Worm (Caenorhabditis elegans) whole organism, L1 larva: Measurements from ENCODE around the gene C55C3.8.

Experiments used
- C04F5.9 ChIP-seq: sonication (generic microtip); optimal IDR thresholded peaks from 2 replicates; lab custom pipeline; 2016; ENCODE audit warnings: missing genetic modification characterization, missing compliant biosample characterization
- C34B4.2 ChIP-seq: sonication (generic microtip); optimal IDR thresholded peaks from 2 replicates; lab custom pipeline; 2017; ENCODE audit warnings: mild to moderate bottlenecking, missing genetic modification characterization, missing compliant biosample characterization
- Y116A8C.19 ChIP-seq: sonication (generic microtip); optimal IDR thresholded peaks from 2 replicates; lab custom pipeline; 2016; ENCODE audit warnings: missing compliant biosample characterization, missing genetic modification characterization, borderline replicate concordance
- aha-1 ChIP-seq: fragments of 150-350 bp; optimal IDR thresholded peaks from 2 replicates; lab custom pipeline; 2014; ENCODE audit warnings: missing biosample characterization, missing genetic modification characterization
- aly-2 ChIP-seq: fragments of 150-350 bp; optimal IDR thresholded peaks from 2 replicates; lab custom pipeline; 2014; ENCODE audit warnings: missing biosample characterization, missing genetic modification characterization
- ama-1 ChIP-seq: fragments of 150-350 bp; optimal IDR thresholded peaks from 2 replicates; lab custom pipeline; 2014
- blmp-1 ChIP-seq: fragments of 150-350 bp; optimal IDR thresholded peaks from 2 replicates; lab custom pipeline; 2014; ENCODE audit warnings: missing biosample characterization, missing genetic modification characterization
- ceh-63 ChIP-seq: fragments of 200-800 bp; sonication (Bioruptor generic); optimal IDR thresholded peaks from 2 replicates; lab custom pipeline; 2018; ENCODE audit warnings: mild to moderate bottlenecking, missing genetic modification characterization, missing compliant biosample characterization
- ceh-90 ChIP-seq: sonication (generic microtip); optimal IDR thresholded peaks from 2 replicates; lab custom pipeline; 2016; ENCODE audit warnings: missing genetic modification characterization, missing compliant biosample characterization
- dpl-1 ChIP-seq, 3 experiments: fragments of 150-350 bp in 2 of 3; sonication (generic microtip) in 1 of 3; optimal IDR thresholded peaks; 2 replicates each; lab custom pipeline; 2014 to 2017; ENCODE audit warnings: missing biosample characterization in 3 of 3, missing genetic modification characterization in 3 of 3, missing genetic modification reagents in 3 of 3
- dsc-1 ChIP-seq: sonication (generic microtip); optimal IDR thresholded peaks from 2 replicates; lab custom pipeline; 2016; ENCODE audit warnings: mild to moderate bottlenecking, missing genetic modification characterization, missing compliant biosample characterization
- efl-1 ChIP-seq, 4 experiments: fragments of 150-350 bp; optimal IDR thresholded peaks in 3 of 4; peaks in 1 of 4; 1 replicate in 1 of 4; 2 replicates in 3 of 4; lab custom pipeline; 2014; ENCODE audit warnings: missing biosample characterization in 2 of 4, missing genetic modification characterization in 2 of 4, missing genetic modification reagents in 2 of 4
- egl-13 ChIP-seq: sonication (generic microtip); optimal IDR thresholded peaks from 2 replicates; lab custom pipeline; 2016; ENCODE audit warnings: missing genotype, missing genetic modification reagents, missing genetic modification characterization, missing compliant biosample characterization
- elt-2 ChIP-seq: sonication (generic microtip); optimal IDR thresholded peaks from 2 replicates; lab custom pipeline; 2016; ENCODE audit warnings: missing genetic modification characterization, mild to moderate bottlenecking, inconsistent platforms, missing compliant biosample characterization, missing genetic modification reagents
- elt-3 ChIP-seq, 6 experiments: fragments of 150-350 bp in 1 of 6; sonication (generic microtip); optimal IDR thresholded peaks; 2 replicates each; lab custom pipeline; 2017 to 2018; ENCODE audit warnings: missing biosample characterization in 6 of 6, missing genetic modification characterization in 6 of 6, inconsistent platforms in 1 of 6
- ets-5 ChIP-seq: fragments of 200-800 bp; sonication (Bioruptor generic); IDR thresholded peaks from 2 replicates; pipeline ENCODE4 v1.3.6; 2022; ENCODE audit warnings: missing genetic modification characterization, missing compliant biosample characterization
- fkh-4 ChIP-seq: sonication (generic microtip); optimal IDR thresholded peaks from 2 replicates; lab custom pipeline; 2016; ENCODE audit warnings: missing compliant biosample characterization, missing genetic modification characterization, borderline replicate concordance
- fkh-8 ChIP-seq: sonication (generic microtip); optimal IDR thresholded peaks from 2 replicates; lab custom pipeline; 2016; ENCODE audit warnings: mild to moderate bottlenecking, missing genetic modification characterization, missing compliant biosample characterization
- grh-1 ChIP-seq: fragments of 200-800 bp; sonication (Bioruptor generic); IDR thresholded peaks from 2 replicates; pipeline ENCODE4 v1.3.6; 2022; ENCODE audit warnings: missing genetic modification reagents, missing genetic modification characterization, missing compliant biosample characterization
- irx-1 ChIP-seq: sonication (generic microtip); optimal IDR thresholded peaks from 2 replicates; lab custom pipeline; 2016; ENCODE audit warnings: missing genetic modification characterization, missing compliant biosample characterization
- isw-1 ChIP-seq: fragments of 200-800 bp; sonication (Bioruptor generic); IDR thresholded peaks from 2 replicates; pipeline ENCODE4 v1.3.6; 2022; ENCODE audit warnings: missing genetic modification characterization, missing compliant biosample characterization
- lin-13 ChIP-seq: fragments of 150-350 bp; optimal IDR thresholded peaks from 2 replicates; lab custom pipeline; 2014; ENCODE audit warnings: missing biosample characterization, missing genetic modification reagents, missing genetic modification characterization
- lin-15B ChIP-seq: fragments of 150-350 bp; sonication (generic microtip); optimal IDR thresholded peaks from 3 replicates; lab custom pipeline; 2014; ENCODE audit warnings: missing biosample characterization, missing genetic modification characterization
- lin-35 ChIP-seq, 2 experiments: fragments of 150-350 bp; optimal IDR thresholded peaks; 2 replicates each; lab custom pipeline; 2014; ENCODE audit warnings: missing biosample characterization in 2 of 2, missing genetic modification characterization in 2 of 2, missing genetic modification reagents in 2 of 2
- lin-39 ChIP-seq: fragments of 150-350 bp; optimal IDR thresholded peaks from 2 replicates; lab custom pipeline; 2014; ENCODE audit warnings: missing biosample characterization, missing genetic modification reagents, missing genetic modification characterization
- lir-3 ChIP-seq: sonication (generic microtip); optimal IDR thresholded peaks from 2 replicates; lab custom pipeline; 2016; ENCODE audit warnings: mild to moderate bottlenecking, missing genetic modification characterization, moderate library complexity, missing compliant biosample characterization; ENCODE audit not compliant: poor library complexity
- mab-9 ChIP-seq: fragments of 200-800 bp; sonication (Bioruptor generic); IDR thresholded peaks from 2 replicates; pipeline ENCODE4 v1.3.6; 2022; ENCODE audit warnings: missing genetic modification reagents, missing genetic modification characterization, missing compliant biosample characterization
- mdl-1 ChIP-seq, 2 experiments: fragments of 150-350 bp; optimal IDR thresholded peaks; 2 replicates each; lab custom pipeline; 2014 to 2017; ENCODE audit warnings: missing biosample characterization in 2 of 2, missing genetic modification characterization in 2 of 2, inconsistent platforms in 1 of 2
- mep-1 ChIP-seq: fragments of 150-350 bp; optimal IDR thresholded peaks from 2 replicates; lab custom pipeline; 2014; ENCODE audit warnings: missing biosample characterization, missing genetic modification characterization
- nhr-12 ChIP-seq: sonication (generic microtip); optimal IDR thresholded peaks from 2 replicates; lab custom pipeline; 2017; ENCODE audit warnings: missing biosample characterization, missing genetic modification characterization
- nhr-19 ChIP-seq: fragments of 200-800 bp; sonication (Bioruptor generic); conservative IDR thresholded peaks from 2 replicates; pipeline ENCODE4 v1.3.6; 2022; ENCODE audit warnings: missing genetic modification characterization, missing compliant biosample characterization
- nhr-20 ChIP-seq: sonication (generic microtip); optimal IDR thresholded peaks from 2 replicates; lab custom pipeline; 2016; ENCODE audit warnings: mild to moderate bottlenecking, missing genetic modification characterization, missing compliant biosample characterization
- nhr-237 ChIP-seq: fragments of 150-350 bp; optimal IDR thresholded peaks from 2 replicates; lab custom pipeline; 2014; ENCODE audit warnings: missing biosample characterization, missing genetic modification characterization
- nhr-28 ChIP-seq: fragments of 150-350 bp; optimal IDR thresholded peaks from 2 replicates; lab custom pipeline; 2014; ENCODE audit warnings: missing biosample characterization, missing genetic modification characterization
- nhr-71 ChIP-seq: sonication (generic microtip); optimal IDR thresholded peaks from 2 replicates; lab custom pipeline; 2016; ENCODE audit warnings: mild to moderate bottlenecking, missing genetic modification characterization, moderate library complexity, missing compliant biosample characterization
- nhr-84 ChIP-seq: sonication (generic microtip); optimal IDR thresholded peaks from 2 replicates; lab custom pipeline; 2017; ENCODE audit warnings: missing biosample characterization, missing genetic modification characterization
- nhr-85 ChIP-seq: sonication (generic microtip); peaks from one replicate; lab custom pipeline; 2016; ENCODE audit warnings: missing genetic modification characterization, inconsistent platforms, missing compliant biosample characterization
- nhr-90 ChIP-seq: sonication (generic microtip); optimal IDR thresholded peaks from 2 replicates; lab custom pipeline; 2016; ENCODE audit warnings: mild to moderate bottlenecking, missing genetic modification characterization, missing compliant biosample characterization; ENCODE audit not compliant: poor library complexity
- pag-3 ChIP-seq: sonication (generic microtip); optimal IDR thresholded peaks from 2 replicates; lab custom pipeline; 2017; ENCODE audit warnings: missing genetic modification characterization, mild to moderate bottlenecking, missing compliant biosample characterization, antibody characterized with exemption, borderline replicate concordance; ENCODE audit not compliant: insufficient read depth
- pax-3 ChIP-seq: fragments of 200-800 bp; sonication (Bioruptor generic); optimal IDR thresholded peaks from 2 replicates; lab custom pipeline; 2018; ENCODE audit warnings: mild to moderate bottlenecking, missing genetic modification characterization, moderate library complexity, missing compliant biosample characterization
- pqm-1 ChIP-seq: sonication (generic microtip); optimal IDR thresholded peaks from 3 replicates; lab custom pipeline; 2017; ENCODE audit warnings: missing biosample characterization, missing genetic modification characterization
- rnt-1 ChIP-seq: sonication (generic microtip); optimal IDR thresholded peaks from 2 replicates; lab custom pipeline; 2016; ENCODE audit warnings: mild to moderate bottlenecking, missing genetic modification characterization, moderate library complexity, missing compliant biosample characterization
- snu-23 ChIP-seq: sonication (generic microtip); optimal IDR thresholded peaks from 2 replicates; lab custom pipeline; 2016; ENCODE audit warnings: missing genetic modification characterization, missing compliant biosample characterization
- sptf-1 ChIP-seq: fragments of 150-350 bp; optimal IDR thresholded peaks from 2 replicates; lab custom pipeline; 2014; ENCODE audit warnings: missing biosample characterization, missing genetic modification characterization
- tbx-2 ChIP-seq: sonication (generic microtip); optimal IDR thresholded peaks from 2 replicates; lab custom pipeline; 2016; ENCODE audit warnings: missing genetic modification characterization, missing compliant biosample characterization
- tlp-1 ChIP-seq: fragments of 150-350 bp; optimal IDR thresholded peaks from 2 replicates; lab custom pipeline; 2014; ENCODE audit warnings: missing biosample characterization, missing genetic modification characterization
- unc-130 ChIP-seq: fragments of 150-350 bp; optimal IDR thresholded peaks from 2 replicates; lab custom pipeline; 2017; ENCODE audit warnings: missing biosample characterization, missing genetic modification characterization, inconsistent platforms
- unc-30 ChIP-seq: sonication (generic microtip); optimal IDR thresholded peaks from 2 replicates; lab custom pipeline; 2017; ENCODE audit warnings: missing biosample characterization, missing genetic modification characterization
- unc-62 ChIP-seq: fragments of 150-350 bp; optimal IDR thresholded peaks from 2 replicates; lab custom pipeline; 2014; ENCODE audit warnings: missing biosample characterization, missing genetic modification reagents, missing genetic modification characterization
- unc-98 ChIP-seq: fragments of 200-800 bp; sonication (Bioruptor generic); IDR thresholded peaks from 2 replicates; pipeline ENCODE4 v1.3.6; 2022; ENCODE audit warnings: missing genetic modification characterization, missing compliant biosample characterization
- vab-15 ChIP-seq: sonication (generic microtip); optimal IDR thresholded peaks from 2 replicates; lab custom pipeline; 2017; ENCODE audit warnings: missing genotype, mild to moderate bottlenecking, missing genetic modification characterization, missing compliant biosample characterization
- ztf-4 ChIP-seq: fragments of 150-350 bp; optimal IDR thresholded peaks from 2 replicates; lab custom pipeline; 2014; ENCODE audit warnings: missing biosample characterization, missing genetic modification characterization

Gene C55C3.8

ce11 chrIV:5657126-5657666 is 33.6 kb upstream of the C55C3.8 start:
- TF ChIP-seq pqm-1 (tag; lab: Kevin White, UChicago), result no peak
- no peak for TF ChIP-seq ets-5 (GFP tag; lab: Robert Waterston, UW)
- no peak for TF ChIP-seq unc-30 (tag; lab: Kevin White, UChicago)
- peak; percentile 80 for TF ChIP-seq nhr-19
- peak; percentile 50 for TF ChIP-seq mep-1 (tag; lab: Kevin White, UChicago)
- TF ChIP-seq lin-13, result peak; percentile 70
- no peak for TF ChIP-seq nhr-84 (tag; lab: Kevin White, UChicago)
- TF ChIP-seq grh-1 (GFP tag; lab: Robert Waterston, UW), result peak; percentile 70
- TF ChIP-seq nhr-28 (tag; lab: Kevin White, UChicago), result peak; percentile 6
- TF ChIP-seq mab-9, result 0 out of 2 replicates have a peak, but pooled peaks have one; percentile 36
- peak; percentile 92 for TF ChIP-seq tbx-2 (tag; lab: Kevin White, UChicago)
- TF ChIP-seq fkh-4 (tag; lab: Kevin White, UChicago), result no peak
- peak; percentile 47 for TF ChIP-seq lir-3 (tag; lab: Kevin White, UChicago)
- peak; percentile 31 for TF ChIP-seq ztf-4 (tag; lab: Kevin White, UChicago)
- TF ChIP-seq irx-1 (tag; lab: Kevin White, UChicago), result peak; percentile 75
- peak; percentile 45 for TF ChIP-seq nhr-237 (tag; lab: Kevin White, UChicago)
- no peak for TF ChIP-seq sptf-1 (tag; lab: Kevin White, UChicago)
- no peak for TF ChIP-seq unc-62
- TF ChIP-seq nhr-90 (tag; lab: Kevin White, UChicago), result peak; percentile 88
- TF ChIP-seq isw-1 (GFP tag; lab: Robert Waterston, UW), result peak; percentile 63
- TF ChIP-seq lin-35 (GFP tag; optimal IDR thresholded peaks at IDR 0.05; lab: Kevin White, UChicago), result peak; percentile 69 to 79
- peak; percentile 16 for TF ChIP-seq C04F5.9 (tag; lab: Kevin White, UChicago)
- no peak for TF ChIP-seq ceh-90 (tag; lab: Kevin White, UChicago)
- TF ChIP-seq nhr-71, result peak; percentile 95
- TF ChIP-seq elt-3 (tag; optimal IDR thresholded peaks at IDR 0.05; lab: Kevin White, UChicago), result peak in 3 of 6 experiments; percentile 51 to 83 (median 73)
- TF ChIP-seq nhr-12 (tag; lab: Kevin White, UChicago), result no peak
- TF ChIP-seq elt-2 (tag; lab: Kevin White, UChicago), result no peak
- no peak for TF ChIP-seq tlp-1 (tag; lab: Kevin White, UChicago)
- TF ChIP-seq fkh-8 (tag; lab: Kevin White, UChicago), result peak; percentile 83
- peak; percentile 53 for TF ChIP-seq aha-1 (tag; lab: Kevin White, UChicago)
- no peak for TF ChIP-seq lin-39 (tag; lab: Kevin White, UChicago)
- TF ChIP-seq efl-1 (optimal IDR thresholded peaks at IDR 0.05; lab: Kevin White, UChicago), result peak; percentile 72 to 81
- peak; percentile 39 to 93 for TF ChIP-seq efl-1 (GFP tag; optimal IDR thresholded peaks at IDR 0.05 in 1 of 2; lab: Kevin White, UChicago)
- no peak for TF ChIP-seq lin-15B (tag; lab: Kevin White, UChicago)
- TF ChIP-seq dsc-1 (tag; lab: Kevin White, UChicago), result peak; percentile 44
- no peak for TF ChIP-seq egl-13
- TF ChIP-seq vab-15 (tag; lab: Kevin White, UChicago), result no peak
- TF ChIP-seq mdl-1 (tag; optimal IDR thresholded peaks at IDR 0.05; lab: Kevin White, UChicago), result peak in 1 of 2 experiments; percentile 82
- TF ChIP-seq unc-98, result peak; percentile 36; the same call in 1 of the 2 replicates
- TF ChIP-seq nhr-20 (tag; lab: Kevin White, UChicago), result peak; percentile 96
- TF ChIP-seq pax-3, result peak; percentile 51
- TF ChIP-seq Y116A8C.19 (tag; lab: Kevin White, UChicago), result no peak
- TF ChIP-seq dpl-1 (GFP tag; optimal IDR thresholded peaks at IDR 0.05; lab: Kevin White, UChicago), result peak; percentile 48 to 68 (median 54)
- TF ChIP-seq nhr-85 (tag; lab: Kevin White, UChicago), result peak; percentile 99
- no peak for TF ChIP-seq ceh-63
- peak; percentile 71 for TF ChIP-seq rnt-1 (tag; lab: Kevin White, UChicago)
- TF ChIP-seq aly-2 (tag; lab: Kevin White, UChicago), result no peak
- peak; percentile 4 for TF ChIP-seq unc-130 (tag; lab: Kevin White, UChicago)
- TF ChIP-seq pag-3, result no peak
- TF ChIP-seq ama-1 (lab: Kevin White, UChicago), result no peak
- TF ChIP-seq snu-23, result peak; percentile 93
- peak; percentile 83 for TF ChIP-seq blmp-1 (tag; lab: Kevin White, UChicago)
- TF ChIP-seq C34B4.2, result no peak
